Worm (Caenorhabditis elegans): ENCODE data around the gene C17C3.15.

DNA sequence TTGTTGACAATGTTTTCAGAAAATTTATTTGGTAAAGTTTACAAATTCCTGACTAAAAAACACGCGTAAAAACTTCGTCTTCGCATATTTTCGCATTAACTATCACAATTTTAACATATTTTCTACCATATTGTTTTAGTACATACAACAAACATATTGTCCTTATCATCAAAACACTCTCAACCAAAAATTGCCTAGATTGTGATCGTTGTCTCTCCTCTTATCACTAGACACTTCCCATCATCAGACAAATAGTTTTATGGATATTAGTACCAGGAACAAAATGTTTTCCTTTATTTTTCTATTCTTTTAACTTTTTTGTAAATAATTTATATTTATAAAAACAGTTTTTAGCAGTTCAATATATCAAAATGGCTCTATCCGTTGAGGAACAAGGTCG lies 9.1 kb upstream of the C17C3.15 start, which contains the start of gene C17C3.3:
- TF ChIP-seq ama-1 (optimal IDR thresholded peaks at IDR 0.05) (no peak), unc-42 (tag; optimal IDR thresholded peaks at IDR 0.05) (no peak), elt-2 (tag; optimal IDR thresholded peaks at IDR 0.05) (peak; percentile 88), F13H6.1 (tag; optimal IDR thresholded peaks at IDR 0.05) (no peak), fkh-10 (GFP tag; optimal IDR thresholded peaks at IDR 0.05) (no peak), ztf-16 (tag; optimal IDR thresholded peaks at IDR 0.05) (no peak)

Measured in whole organism, late embryonic.